Fruit fly (Drosophila melanogaster) Kc167 (cell line): Measurements from ENCODE around the gene CG13690.

Experiments used
- Myc ChIP-seq: fragments of >200 bp; optimal IDR thresholded peaks from 2 replicates; lab custom pipeline; 2017; ENCODE audit warnings: missing external identifiers
- Sin3A ChIP-seq: fragments of >200 bp; optimal IDR thresholded peaks from 2 replicates; lab custom pipeline; 2018; ENCODE audit warnings: missing external identifiers
- h ChIP-seq: fragments of >200 bp; optimal IDR thresholded peaks from 3 replicates; lab custom pipeline; 2018; ENCODE audit warnings: missing external identifiers
- psq ChIP-seq: fragments of >200 bp; optimal IDR thresholded peaks from 2 replicates; lab custom pipeline; 2017; ENCODE audit warnings: missing external identifiers
- ttk ChIP-seq: sonication (Bioruptor generic); optimal IDR thresholded peaks from 2 replicates; lab custom pipeline; 2017; ENCODE audit warnings: missing external identifiers

- no peak for TF ChIP-seq ttk
- TF ChIP-seq h (lab: Kevin White, UChicago), result no peak
- no peak for TF ChIP-seq Myc (lab: Kevin White, UChicago)
- TF ChIP-seq Sin3A (lab: Kevin White, UChicago), result no peak
- TF ChIP-seq psq (lab: Kevin White, UChicago), result no peak
Observed at dm6 chr2L:425491-425890, 6.0 kb upstream of the CG13690 start.
